Fruit fly (Drosophila melanogaster): ENCODE data around the gene CG32533.

Gene CG32533

DNA sequence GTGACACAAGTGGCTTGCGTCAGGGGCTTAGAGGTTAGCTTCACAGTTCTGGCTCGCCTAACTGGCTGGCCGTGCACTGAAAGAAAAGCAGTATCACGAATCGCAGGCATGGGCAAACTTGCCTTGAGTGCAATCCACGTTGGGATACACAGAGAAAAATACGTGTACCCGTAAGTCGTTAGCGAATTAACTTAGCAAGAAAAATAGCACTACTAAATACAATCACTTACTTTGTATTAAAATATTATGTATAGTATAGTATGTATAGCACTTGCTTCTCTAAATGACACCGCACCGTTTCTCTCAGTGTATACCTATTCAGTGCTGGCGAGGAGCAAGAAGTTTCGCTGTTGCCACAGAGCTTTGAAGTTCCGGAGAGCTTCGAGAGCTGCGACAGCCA, 26.1 kb downstream of the CG32533 start (continued):
- TF ChIP-seq ci (GFP tag; IDR thresholded peaks at IDR 0.05), result peak; percentile 56; the same call in 1 of the 3 replicates
- no peak for TF ChIP-seq lola (GFP tag; optimal IDR thresholded peaks at IDR 0.05)
- TF ChIP-seq CkIIα-i1 (GFP tag; IDR thresholded peaks at IDR 0.05), result no peak
- no peak for TF ChIP-seq wek (GFP tag; optimal IDR thresholded peaks at IDR 0.05)
- no peak for TF ChIP-seq so (GFP tag; IDR thresholded peaks at IDR 0.05)
- TF ChIP-seq NfI (GFP tag; optimal IDR thresholded peaks at IDR 0.05), result peak; percentile 25
- TF ChIP-seq aop (GFP tag; IDR thresholded peaks at IDR 0.05), result no peak
- no peak for TF ChIP-seq Dfd (GFP tag; optimal IDR thresholded peaks at IDR 0.05)
- peak; percentile 47; the same call in 1 of the 2 replicates for TF ChIP-seq Atf6 (GFP tag; IDR thresholded peaks at IDR 0.05)
- peak; percentile 60 for TF ChIP-seq gem (tag; optimal IDR thresholded peaks at IDR 0.05)
- no peak for TF ChIP-seq cato (GFP tag; optimal IDR thresholded peaks at IDR 0.05; ENCODE audit: borderline replicate concordance)
- no peak for TF ChIP-seq MBD-R2 (GFP tag; IDR thresholded peaks at IDR 0.05)
- no peak for TF ChIP-seq kah (GFP tag; optimal IDR thresholded peaks at IDR 0.05)
- no peak for TF ChIP-seq Atf3 (GFP tag; optimal IDR thresholded peaks at IDR 0.05)
- TF ChIP-seq Eip74EF (GFP tag; optimal IDR thresholded peaks at IDR 0.05), result no peak
- no peak for TF ChIP-seq Oaz (GFP tag; IDR thresholded peaks at IDR 0.05)
- TF ChIP-seq Med (GFP tag), result peak; percentile 77
- peak; percentile 18 for TF ChIP-seq CG6765 (GFP tag; optimal IDR thresholded peaks at IDR 0.05)
- TF ChIP-seq CG16815 (GFP tag; optimal IDR thresholded peaks at IDR 0.05), result no peak
- TF ChIP-seq Sry-δ (GFP tag; optimal IDR thresholded peaks at IDR 0.05), result no peak
- no peak for TF ChIP-seq Dref (GFP tag; IDR thresholded peaks at IDR 0.05)
- TF ChIP-seq CG14014 (GFP tag; IDR thresholded peaks at IDR 0.05), result 0 out of 2 replicates have a peak, but pooled peaks have one; percentile 36
- TF ChIP-seq Optix (GFP tag; IDR thresholded peaks at IDR 0.05), result no peak
- TF ChIP-seq CG7372 (GFP tag; IDR thresholded peaks at IDR 0.05), result no peak
- no peak for TF ChIP-seq dm (GFP tag; optimal IDR thresholded peaks at IDR 0.05)
- TF ChIP-seq Rx (GFP tag; IDR thresholded peaks at IDR 0.05), result no peak
- TF ChIP-seq Lhr (GFP tag; optimal IDR thresholded peaks at IDR 0.05), result no peak
- TF ChIP-seq Six4 (GFP tag; optimal IDR thresholded peaks at IDR 0.05), result no peak
- TF ChIP-seq CG18619 (GFP tag; optimal IDR thresholded peaks at IDR 0.05), result peak; percentile 27
- no peak for TF ChIP-seq CG2129 (GFP tag; IDR thresholded peaks at IDR 0.05; ENCODE audit: partially characterized antibody)
- no peak for TF ChIP-seq C15 (GFP tag; IDR thresholded peaks at IDR 0.05)
- TF ChIP-seq ash1 (GFP tag; optimal IDR thresholded peaks at IDR 0.05), result no peak
- peak; percentile 5 for TF ChIP-seq HmgZ (tag; optimal IDR thresholded peaks at IDR 0.05)
- TF ChIP-seq seq (GFP tag; IDR thresholded peaks at IDR 0.05), result no peak
- no peak for TF ChIP-seq fd64A (GFP tag; optimal IDR thresholded peaks at IDR 0.05)
- TF ChIP-seq CG30431 (GFP tag; optimal IDR thresholded peaks at IDR 0.05), result peak; percentile 32
- TF ChIP-seq pzg (GFP tag; optimal IDR thresholded peaks at IDR 0.05), result no peak
- no peak for TF ChIP-seq zfh2 (GFP tag; optimal IDR thresholded peaks at IDR 0.05)
- peak; percentile 63 for TF ChIP-seq Meics (GFP tag; optimal IDR thresholded peaks at IDR 0.05)
- peak; percentile 29 for TF ChIP-seq CG10209 (GFP tag; optimal IDR thresholded peaks at IDR 0.05)
- no peak for TF ChIP-seq trem (tag; optimal IDR thresholded peaks at IDR 0.05)
- peak in 1 of 2 experiments; percentile 37 for TF ChIP-seq bsh (GFP tag; optimal IDR thresholded peaks at IDR 0.05)
- TF ChIP-seq CG3281 (GFP tag; optimal IDR thresholded peaks at IDR 0.05), result peak; percentile 55
- no peak for TF ChIP-seq CG11093 (GFP tag; IDR thresholded peaks at IDR 0.05)
- TF ChIP-seq CG9797 (GFP tag; optimal IDR thresholded peaks at IDR 0.05), result no peak
- no peak for TF ChIP-seq CG6689 (GFP tag; IDR thresholded peaks at IDR 0.05)
- TF ChIP-seq hbn (GFP tag; IDR thresholded peaks at IDR 0.05; ENCODE audit: partially characterized antibody), result no peak
- peak; percentile 65 for TF ChIP-seq CG7556 (GFP tag; optimal IDR thresholded peaks at IDR 0.05)
- TF ChIP-seq Hey (tag; optimal IDR thresholded peaks at IDR 0.05), result no peak
- TF ChIP-seq CG7928 (GFP tag; optimal IDR thresholded peaks at IDR 0.05), result no peak
- TF ChIP-seq CG12942 (GFP tag; optimal IDR thresholded peaks at IDR 0.05), result no peak
